Worm (Caenorhabditis elegans) whole organism, L2 larva: Measurements from ENCODE around the gene C46H3.2.

Experiments
- R02D3.7 ChIP-seq: fragments of 150-350 bp; optimal IDR thresholded peaks from 2 replicates; lab custom pipeline; 2014; ENCODE audit warnings: missing biosample characterization, missing genetic modification characterization
- Y55F3AM.14 ChIP-seq: fragments of 200-800 bp; sonication (Bioruptor generic); optimal IDR thresholded peaks from 2 replicates; lab custom pipeline; 2018; ENCODE audit warnings: mild to moderate bottlenecking, missing genetic modification characterization, missing compliant biosample characterization
- ZK546.5 ChIP-seq: sonication (generic microtip); optimal IDR thresholded peaks from 2 replicates; lab custom pipeline; 2017; ENCODE audit warnings: missing biosample characterization, missing genetic modification characterization
- aly-2 ChIP-seq: fragments of 150-350 bp; optimal IDR thresholded peaks from 2 replicates; lab custom pipeline; 2014; ENCODE audit warnings: missing biosample characterization, missing genetic modification characterization
- ama-1 ChIP-seq: fragments of 150-350 bp; optimal IDR thresholded peaks from 2 replicates; lab custom pipeline; 2018; ENCODE audit warnings: inconsistent platforms
- ceh-16 ChIP-seq: fragments of 150-350 bp; optimal IDR thresholded peaks from 2 replicates; lab custom pipeline; 2014; ENCODE audit warnings: missing biosample characterization, missing genetic modification characterization
- ceh-82 ChIP-seq: fragments of 150-350 bp; optimal IDR thresholded peaks from 2 replicates; lab custom pipeline; 2014; ENCODE audit warnings: missing biosample characterization, missing genetic modification characterization
- crh-2 ChIP-seq: sonication (generic microtip); optimal IDR thresholded peaks from 2 replicates; lab custom pipeline; 2017; ENCODE audit warnings: missing biosample characterization, missing genetic modification characterization
- dmd-4 ChIP-seq: sonication (generic microtip); optimal IDR thresholded peaks from 2 replicates; lab custom pipeline; 2017; ENCODE audit warnings: missing biosample characterization, missing genetic modification characterization
- egl-27 ChIP-seq: sonication (generic microtip); optimal IDR thresholded peaks from 3 replicates; lab custom pipeline; 2017; ENCODE audit warnings: missing biosample characterization, missing genetic modification reagents, missing genetic modification characterization
- elt-1 ChIP-seq: fragments of 150-350 bp; optimal IDR thresholded peaks from 2 replicates; lab custom pipeline; 2014; ENCODE audit warnings: missing biosample characterization, missing genetic modification characterization
- lin-13 ChIP-seq: fragments of 150-350 bp; optimal IDR thresholded peaks from 2 replicates; lab custom pipeline; 2014; ENCODE audit warnings: missing biosample characterization, missing genetic modification reagents, missing genetic modification characterization
- lin-39 ChIP-seq: fragments of 150-350 bp; optimal IDR thresholded peaks from 2 replicates; lab custom pipeline; 2014; ENCODE audit warnings: missing biosample characterization, missing genetic modification reagents, missing genetic modification characterization
- mab-5 ChIP-seq: fragments of 150-350 bp; optimal IDR thresholded peaks from 2 replicates; lab custom pipeline; 2014; ENCODE audit warnings: missing biosample characterization, missing genetic modification characterization
- mbf-1 ChIP-seq: sonication (generic microtip); optimal IDR thresholded peaks from 2 replicates; lab custom pipeline; 2017; ENCODE audit warnings: missing biosample characterization, missing genetic modification characterization
- mdl-1 ChIP-seq, 2 experiments: fragments of 150-350 bp in 1 of 2; sonication (generic microtip) in 1 of 2; optimal IDR thresholded peaks; 2 replicates each; lab custom pipeline; 2017; ENCODE audit warnings: missing biosample characterization in 2 of 2, missing genetic modification characterization in 2 of 2
- nhr-11 ChIP-seq: fragments of 150-350 bp; optimal IDR thresholded peaks from 2 replicates; lab custom pipeline; 2014; ENCODE audit warnings: missing biosample characterization, missing genetic modification characterization
- nhr-12 ChIP-seq: fragments of 150-350 bp; optimal IDR thresholded peaks from 2 replicates; lab custom pipeline; 2014; ENCODE audit warnings: missing biosample characterization, missing genetic modification characterization
- nhr-23 ChIP-seq: fragments of 150-350 bp; optimal IDR thresholded peaks from 2 replicates; lab custom pipeline; 2014; ENCODE audit warnings: missing biosample characterization, missing genetic modification reagents, missing genetic modification characterization
- nhr-237 ChIP-seq: fragments of 150-350 bp; optimal IDR thresholded peaks from 2 replicates; lab custom pipeline; 2014; ENCODE audit warnings: missing biosample characterization, missing genetic modification characterization
- nhr-25 ChIP-seq: fragments of 150-350 bp; sonication (generic microtip); optimal IDR thresholded peaks from 3 replicates; lab custom pipeline; 2014; ENCODE audit warnings: missing biosample characterization, missing genetic modification characterization
- nhr-6 ChIP-seq: fragments of 150-350 bp; optimal IDR thresholded peaks from 2 replicates; lab custom pipeline; 2014; ENCODE audit warnings: missing biosample characterization, missing genetic modification characterization
- nhr-77 ChIP-seq: fragments of 150-350 bp; optimal IDR thresholded peaks from 2 replicates; lab custom pipeline; 2014; ENCODE audit warnings: missing biosample characterization, missing genetic modification characterization
- peb-1 ChIP-seq: fragments of 150-350 bp; optimal IDR thresholded peaks from 2 replicates; lab custom pipeline; 2014; ENCODE audit warnings: missing biosample characterization, missing genetic modification characterization
- sem-4 ChIP-seq: fragments of 150-350 bp; optimal IDR thresholded peaks from 2 replicates; lab custom pipeline; 2014; ENCODE audit warnings: missing biosample characterization, missing genetic modification reagents, missing genetic modification characterization
- sma-3 ChIP-seq: sonication (generic microtip); optimal IDR thresholded peaks from 2 replicates; lab custom pipeline; 2016; ENCODE audit warnings: missing genetic modification reagents, missing genetic modification characterization, missing compliant biosample characterization
- sma-9 ChIP-seq, 2 experiments: fragments of 150-350 bp in 1 of 2; sonication (generic microtip) in 1 of 2; optimal IDR thresholded peaks; 2 replicates each; lab custom pipeline; 2014 to 2016; ENCODE audit warnings: missing genetic modification characterization in 2 of 2, mild to moderate bottlenecking in 1 of 2, missing biosample characterization in 1 of 2, missing compliant biosample characterization in 1 of 2, missing genetic modification reagents in 1 of 2, moderate library complexity in 1 of 2
- snpc-4 ChIP-seq: fragments of 150-350 bp; optimal IDR thresholded peaks from 2 replicates; lab custom pipeline; 2014; ENCODE audit warnings: missing biosample characterization, missing genetic modification characterization
- unc-39 ChIP-seq: fragments of 150-350 bp; optimal IDR thresholded peaks from 2 replicates; lab custom pipeline; 2014; ENCODE audit warnings: missing biosample characterization, missing genetic modification characterization
- unc-55 ChIP-seq: fragments of 150-350 bp; sonication (generic microtip); optimal IDR thresholded peaks from 3 replicates; lab custom pipeline; 2014; ENCODE audit warnings: missing biosample characterization, missing genetic modification reagents, missing genetic modification characterization
- ztf-11 ChIP-seq: sonication (generic microtip); optimal IDR thresholded peaks from 2 replicates; lab custom pipeline; 2017; ENCODE audit warnings: missing biosample characterization, missing genetic modification characterization
- ztf-4 ChIP-seq: fragments of 150-350 bp; optimal IDR thresholded peaks from 2 replicates; lab custom pipeline; 2014; ENCODE audit warnings: missing biosample characterization, missing genetic modification characterization

Gene C46H3.2

ce11 chrX:1238803-1239202 lies 8.2 kb upstream of the C46H3.2 start, which contains the start of gene C25G6.3:
Gene C25G6.3, minus strand, starts transcription at chrX:1238903.
- TF ChIP-seq aly-2: no peak

- TF ChIP-seq unc-55 (GFP tag; lab: Kevin White, UChicago): no peak
- TF ChIP-seq R02D3.7 (tag; lab: Kevin White, UChicago): no peak
- no peak for TF ChIP-seq sma-3 (GFP tag; lab: Kevin White, UChicago)
- no peak for TF ChIP-seq nhr-12
- TF ChIP-seq ZK546.5 (tag; lab: Kevin White, UChicago): no peak
- TF ChIP-seq mbf-1: no peak
- TF ChIP-seq dmd-4 (tag; lab: Kevin White, UChicago): no peak
- no peak for TF ChIP-seq ceh-16
- no peak for TF ChIP-seq ama-1 (lab: Kevin White, UChicago)
- no peak for TF ChIP-seq crh-2 (tag; lab: Kevin White, UChicago)
- TF ChIP-seq ceh-82 (tag; lab: Kevin White, UChicago): no peak
- no peak for TF ChIP-seq sem-4
- no peak for TF ChIP-seq mdl-1 (tag; optimal IDR thresholded peaks at IDR 0.05; lab: Kevin White, UChicago)
- no peak for TF ChIP-seq sma-9 (GFP tag; optimal IDR thresholded peaks at IDR 0.05; lab: Kevin White, UChicago)
- TF ChIP-seq sma-9 (tag; optimal IDR thresholded peaks at IDR 0.05; lab: Kevin White, UChicago): no peak
- TF ChIP-seq nhr-237 (tag; lab: Kevin White, UChicago): no peak
- no peak for TF ChIP-seq aly-2
- TF ChIP-seq ztf-4: no peak
- no peak for TF ChIP-seq snpc-4
- TF ChIP-seq ztf-11 (tag; lab: Kevin White, UChicago): no peak
- no peak for TF ChIP-seq elt-1 (tag; lab: Kevin White, UChicago)
Observed at ce11 chrX:1232074-1232473, 1.5 kb upstream of the C46H3.2 start.

- TF ChIP-seq unc-55 (GFP tag; lab: Kevin White, UChicago) (peak; percentile 59), mab-5 (tag; lab: Kevin White, UChicago) (no peak)
Observed at ce11 chrX:1223841-1224240, 6.7 kb downstream of the C46H3.2 start.

- TF ChIP-seq ama-1 (lab: Kevin White, UChicago) (no peak), Y55F3AM.14 (GFP tag; lab: Kevin White, UChicago) (no peak), lin-13 (GFP tag; lab: Kevin White, UChicago) (no peak), mbf-1 (no peak), nhr-23 (tag; lab: Kevin White, UChicago) (no peak), nhr-25 (tag; lab: Kevin White, UChicago) (no peak), ztf-4 (no peak), snpc-4 (no peak), sma-3 (GFP tag; lab: Kevin White, UChicago) (no peak), unc-39 (tag; lab: Kevin White, UChicago) (no peak)
Observed at ce11 chrX:1223089-1223488, 7.5 kb downstream of the C46H3.2 start.

- TF ChIP-seq peb-1 (tag; lab: Kevin White, UChicago): no peak
- TF ChIP-seq unc-55 (GFP tag; lab: Kevin White, UChicago): no peak
- TF ChIP-seq elt-1 (tag; lab: Kevin White, UChicago): no peak
- TF ChIP-seq sma-3 (GFP tag; lab: Kevin White, UChicago): no peak
- TF ChIP-seq nhr-11 (tag; lab: Kevin White, UChicago): no peak
Observed at ce11 chrX:1222391-1222790, 8.2 kb downstream of the C46H3.2 start.

- TF ChIP-seq nhr-25 (tag; lab: Kevin White, UChicago) (no peak), Y55F3AM.14 (GFP tag; lab: Kevin White, UChicago) (no peak), egl-27 (tag; lab: Kevin White, UChicago) (no peak), nhr-12 (no peak), nhr-6 (no peak), ceh-82 (tag; lab: Kevin White, UChicago) (no peak), snpc-4 (no peak), aly-2 (no peak), sma-3 (GFP tag; lab: Kevin White, UChicago) (no peak), ceh-16 (no peak), mbf-1 (no peak), ztf-4 (no peak), R02D3.7 (tag; lab: Kevin White, UChicago) (no peak), nhr-77 (tag; lab: Kevin White, UChicago) (no peak), ztf-11 (tag; lab: Kevin White, UChicago) (no peak), lin-39 (tag; lab: Kevin White, UChicago) (no peak)
Observed at ce11 chrX:1218457-1218856, 12.1 kb downstream of the C46H3.2 start.
